Worm (Caenorhabditis elegans): ENCODE data around the gene ccch-1.
"Not testable (repeated sequence)": the region's sequence is repeated elsewhere in the genome, so short reads cannot be mapped to it uniquely, and the experiment has no call there.

The ccch-1 gene

DNA sequence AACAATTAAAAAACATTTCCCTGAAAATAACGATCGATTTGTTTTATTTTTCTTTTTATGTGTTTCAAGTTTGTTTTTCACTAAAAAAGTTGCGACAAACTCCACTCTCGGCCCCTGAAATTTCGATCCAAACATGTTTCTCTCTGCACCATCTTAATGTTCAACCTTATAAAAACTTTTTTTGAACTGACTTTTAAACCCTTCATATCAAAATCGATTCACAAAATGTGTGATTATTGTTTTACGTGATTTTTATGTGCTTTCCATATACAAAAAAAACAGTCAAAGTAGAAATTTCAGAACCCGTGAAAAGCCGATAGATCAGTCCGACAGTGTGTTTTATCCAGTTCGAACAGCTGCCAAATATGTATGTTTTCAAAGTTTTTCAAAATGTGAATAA is at the start of gene ccch-1:
TSS of gene ccch-1 (plus strand) at position 301 of the 400 bp plus-strand sequence.
- TF ChIP-seq alr-1 (tag; optimal IDR thresholded peaks at IDR 0.05): no peak

- TF ChIP-seq mab-5 (tag; optimal IDR thresholded peaks at IDR 0.05): no peak
- no peak for TF ChIP-seq peb-1 (tag; optimal IDR thresholded peaks at IDR 0.05)
- TF ChIP-seq lsy-2 (tag; optimal IDR thresholded peaks at IDR 0.05): no peak
Measured at ce11 chrV:11479406-11479805, 48.2 kb upstream of the ccch-1 start, which contains the start of gene T11F9.22. Gene T11F9.22 (plus strand): TSS chrV:11479706.

DNA sequence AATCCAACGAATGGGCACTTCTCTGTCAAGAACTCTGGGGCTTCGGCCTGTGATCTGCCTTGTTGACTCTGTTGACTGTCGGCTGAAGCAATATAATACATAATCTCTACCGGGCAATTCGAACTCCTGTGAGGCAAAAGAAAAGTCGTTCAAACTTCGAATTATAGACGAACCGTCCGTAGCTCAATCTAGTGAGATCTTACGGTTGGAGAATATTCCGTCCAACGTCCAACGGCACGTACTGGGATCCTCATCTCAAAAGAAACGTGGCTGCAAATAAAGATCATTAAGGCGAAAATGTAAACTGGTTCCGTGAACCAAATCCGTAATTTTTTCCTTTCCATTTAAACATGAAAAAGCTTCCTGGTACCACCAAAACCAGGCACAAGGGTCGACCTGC is 46.9 kb upstream of the ccch-1 start, which contains the start of gene T11F9.14:
TSS of gene T11F9.14 (minus strand) at position 101 of the 400 bp plus-strand sequence.
- TF ChIP-seq peb-1 (tag; optimal IDR thresholded peaks at IDR 0.05); unc-55 (GFP tag; optimal IDR thresholded peaks at IDR 0.05); nhr-23 (tag; optimal IDR thresholded peaks at IDR 0.05): not testable (repeated sequence)

DNA sequence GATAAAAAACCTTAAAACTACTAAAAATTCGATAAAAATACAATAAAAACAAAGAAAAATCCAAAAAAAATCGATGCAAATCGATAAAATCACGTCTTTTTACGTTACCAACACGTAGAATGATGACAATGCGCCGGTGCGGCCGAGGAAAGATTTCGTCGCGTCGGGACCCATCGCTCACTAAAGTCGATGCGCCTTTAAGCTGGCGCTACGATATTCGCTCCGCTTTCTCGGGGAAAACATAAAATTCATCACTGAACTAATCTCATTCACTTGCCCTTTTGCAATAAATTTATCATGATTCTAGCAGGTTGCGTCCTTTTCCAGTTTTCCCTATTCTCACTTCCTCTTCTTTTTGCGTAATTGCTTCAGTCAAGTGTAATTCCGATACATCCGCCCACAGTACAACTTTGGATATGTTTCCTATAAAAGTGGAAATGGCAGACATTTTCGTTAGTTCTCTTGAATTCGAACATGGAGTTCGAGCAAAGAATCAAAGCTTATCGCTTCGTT is 44.0 kb upstream of the ccch-1 start, which contains the start of gene col-157:
TSS of gene col-157 (plus strand) at position 463 of the 513 bp plus-strand sequence.
- not testable (repeated sequence) for TF ChIP-seq sma-9 (GFP tag; optimal IDR thresholded peaks at IDR 0.05); sma-9 (tag; optimal IDR thresholded peaks at IDR 0.05); crh-2 (tag; optimal IDR thresholded peaks at IDR 0.05); snpc-4 (tag; optimal IDR thresholded peaks at IDR 0.05)

ce11 chrV:11484404-11484803 is 43.2 kb upstream of the ccch-1 start:
- TF ChIP-seq nhr-10 (tag; optimal IDR thresholded peaks at IDR 0.05) (no peak), ceh-16 (tag; optimal IDR thresholded peaks at IDR 0.05) (no peak), ama-1 (optimal IDR thresholded peaks at IDR 0.05) (no peak), mbf-1 (tag; optimal IDR thresholded peaks at IDR 0.05) (no peak), Y55F3AM.14 (GFP tag; optimal IDR thresholded peaks at IDR 0.05) (no peak), sem-4 (tag; optimal IDR thresholded peaks at IDR 0.05) (no peak), elt-3 (tag; optimal IDR thresholded peaks at IDR 0.05) (no peak), unc-62 (GFP tag; optimal IDR thresholded peaks at IDR 0.05) (no peak)

DNA sequence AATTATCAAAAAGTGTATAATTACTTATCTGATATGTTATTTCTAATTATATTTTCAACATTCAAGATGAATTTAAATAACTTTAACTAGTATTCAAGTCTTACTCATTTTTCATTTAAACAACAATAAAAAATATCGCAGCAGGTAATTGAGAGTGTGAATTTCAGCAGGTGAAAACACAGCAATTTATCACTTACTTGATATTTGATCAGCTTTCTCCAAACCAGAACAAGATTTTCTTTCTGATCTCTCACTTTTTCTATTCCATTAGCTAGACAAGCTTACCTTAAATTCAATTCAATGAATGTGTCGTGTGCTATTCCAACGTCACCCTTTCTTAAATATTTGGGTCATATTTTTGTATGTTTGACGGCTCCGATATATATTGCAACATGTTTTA is 42.1 kb upstream of the ccch-1 start, which contains the start of gene srh-1:
TSS of gene srh-1 (plus strand) at position 301 of the 400 bp plus-strand sequence.
- TF ChIP-seq ceh-16 (tag; optimal IDR thresholded peaks at IDR 0.05) (no peak), ceh-82 (tag; optimal IDR thresholded peaks at IDR 0.05) (no peak), nhr-129 (tag; optimal IDR thresholded peaks at IDR 0.05) (no peak), aly-2 (tag; optimal IDR thresholded peaks at IDR 0.05) (no peak), blmp-1 (tag; optimal IDR thresholded peaks at IDR 0.05; ENCODE audit: insufficient read depth) (no peak), lin-39 (tag; optimal IDR thresholded peaks at IDR 0.05) (no peak), lsy-2 (tag; optimal IDR thresholded peaks at IDR 0.05) (no peak), sma-9 (GFP tag; optimal IDR thresholded peaks at IDR 0.05) (no peak), sma-9 (tag; optimal IDR thresholded peaks at IDR 0.05) (no peak), Y55F3AM.14 (GFP tag; optimal IDR thresholded peaks at IDR 0.05) (no peak), lin-13 (GFP tag; optimal IDR thresholded peaks at IDR 0.05) (no peak), ZK546.5 (tag; optimal IDR thresholded peaks at IDR 0.05) (no peak), unc-55 (GFP tag; optimal IDR thresholded peaks at IDR 0.05) (no peak), dmd-4 (tag; optimal IDR thresholded peaks at IDR 0.05) (no peak), C34F6.9 (tag; optimal IDR thresholded peaks at IDR 0.05) (no peak)

- TF ChIP-seq blmp-1 (tag; optimal IDR thresholded peaks at IDR 0.05; ENCODE audit: insufficient read depth) (no peak), nhr-10 (tag; optimal IDR thresholded peaks at IDR 0.05) (no peak), aly-2 (tag; optimal IDR thresholded peaks at IDR 0.05) (no peak), lin-11 (tag; optimal IDR thresholded peaks at IDR 0.05) (no peak), Y55F3AM.14 (GFP tag; optimal IDR thresholded peaks at IDR 0.05) (no peak), mdl-1 (tag; optimal IDR thresholded peaks at IDR 0.05) (no peak), nhr-11 (tag; optimal IDR thresholded peaks at IDR 0.05) (no peak), unc-55 (GFP tag; optimal IDR thresholded peaks at IDR 0.05) (no peak), mab-5 (tag; optimal IDR thresholded peaks at IDR 0.05) (no peak)
Measured at ce11 chrV:11486680-11487079, 41.0 kb upstream of the ccch-1 start, which contains the start of gene T11F9.10. Gene T11F9.10 (plus strand): TSS chrV:11486980.

Measured in whole organism, L2 larva.